Fruit fly (Drosophila melanogaster): ENCODE measurements around the gene CG17572.

CG17572 gene

dm6 chr2L:19104383-19104782 is 30.4 kb upstream of the CG17572 start:
- TF ChIP-seq CG8478 (optimal IDR thresholded peaks at IDR 0.05) (no peak), psq (optimal IDR thresholded peaks at IDR 0.05) (no peak), pan (optimal IDR thresholded peaks at IDR 0.05) (no peak), usp (GFP tag; optimal IDR thresholded peaks at IDR 0.05) (no peak), Dll (optimal IDR thresholded peaks at IDR 0.05) (no peak), EcR (GFP tag; optimal IDR thresholded peaks at IDR 0.05) (no peak)

- no peak for TF ChIP-seq CG8478 (optimal IDR thresholded peaks at IDR 0.05)
Observed at dm6 chr2L:19103176-19103921, 29.4 kb upstream of the CG17572 start.

- no peak for TF ChIP-seq psq (optimal IDR thresholded peaks at IDR 0.05)
- no peak for TF ChIP-seq pan (optimal IDR thresholded peaks at IDR 0.05)
- no peak for TF ChIP-seq EcR (GFP tag; optimal IDR thresholded peaks at IDR 0.05)
- no peak for TF ChIP-seq usp (GFP tag; optimal IDR thresholded peaks at IDR 0.05)
- TF ChIP-seq Dll (optimal IDR thresholded peaks at IDR 0.05): no peak
- TF ChIP-seq CG8478 (optimal IDR thresholded peaks at IDR 0.05): no peak
Observed at dm6 chr2L:19101744-19102143, 27.8 kb upstream of the CG17572 start, which contains the start of the genes CG17344 and CG43731. TSS of gene CG17344 (plus strand) at chr2L:19102044. TSS of gene CG43731 (plus strand) at chr2L:19102044.

dm6 chr2L:19098668-19099067 is 24.7 kb upstream of the CG17572 start:
- TF ChIP-seq Dll (optimal IDR thresholded peaks at IDR 0.05) (no peak), EcR (GFP tag; optimal IDR thresholded peaks at IDR 0.05) (no peak), psq (optimal IDR thresholded peaks at IDR 0.05) (no peak), CG8478 (optimal IDR thresholded peaks at IDR 0.05) (no peak), pan (optimal IDR thresholded peaks at IDR 0.05) (no peak)

- no peak for TF ChIP-seq pan (optimal IDR thresholded peaks at IDR 0.05)
Observed at dm6 chr2L:19097374-19097773, 23.4 kb upstream of the CG17572 start.

dm6 chr2L:19096361-19096760 is 22.4 kb upstream of the CG17572 start:
- TF ChIP-seq usp (GFP tag; optimal IDR thresholded peaks at IDR 0.05) (no peak), CG8478 (optimal IDR thresholded peaks at IDR 0.05) (no peak)

dm6 chr2L:19093868-19094267 is 19.9 kb upstream of the CG17572 start:
- TF ChIP-seq CG8478 (optimal IDR thresholded peaks at IDR 0.05): no peak
- TF ChIP-seq EcR (GFP tag; optimal IDR thresholded peaks at IDR 0.05): no peak
- TF ChIP-seq psq (optimal IDR thresholded peaks at IDR 0.05): no peak
- no peak for TF ChIP-seq pan (optimal IDR thresholded peaks at IDR 0.05)
- no peak for TF ChIP-seq usp (GFP tag; optimal IDR thresholded peaks at IDR 0.05)
- no peak for TF ChIP-seq Dll (optimal IDR thresholded peaks at IDR 0.05)

- TF ChIP-seq CG8478 (optimal IDR thresholded peaks at IDR 0.05) (no peak), EcR (GFP tag; optimal IDR thresholded peaks at IDR 0.05) (no peak)
Observed at dm6 chr2L:19089385-19089784, 15.4 kb upstream of the CG17572 start.

dm6 chr2L:19088895-19089294 is 14.9 kb upstream of the CG17572 start:
- TF ChIP-seq EcR (GFP tag; optimal IDR thresholded peaks at IDR 0.05) (no peak), pan (optimal IDR thresholded peaks at IDR 0.05) (no peak), usp (GFP tag; optimal IDR thresholded peaks at IDR 0.05) (no peak), CG8478 (optimal IDR thresholded peaks at IDR 0.05) (no peak), psq (optimal IDR thresholded peaks at IDR 0.05) (no peak), Dll (optimal IDR thresholded peaks at IDR 0.05) (no peak)

dm6 chr2L:19083320-19083764 is 9.4 kb upstream of the CG17572 start:
- TF ChIP-seq pan (optimal IDR thresholded peaks at IDR 0.05): no peak
- TF ChIP-seq EcR (GFP tag; optimal IDR thresholded peaks at IDR 0.05): no peak
- no peak for TF ChIP-seq psq (optimal IDR thresholded peaks at IDR 0.05)
- no peak for TF ChIP-seq CG8478 (optimal IDR thresholded peaks at IDR 0.05)
- TF ChIP-seq usp (GFP tag; optimal IDR thresholded peaks at IDR 0.05): no peak
- no peak for TF ChIP-seq Dll (optimal IDR thresholded peaks at IDR 0.05)

- no peak for TF ChIP-seq pan (optimal IDR thresholded peaks at IDR 0.05)
- TF ChIP-seq CG8478 (optimal IDR thresholded peaks at IDR 0.05): no peak
- TF ChIP-seq EcR (GFP tag; optimal IDR thresholded peaks at IDR 0.05): no peak
- TF ChIP-seq usp (GFP tag; optimal IDR thresholded peaks at IDR 0.05): no peak
- TF ChIP-seq psq (optimal IDR thresholded peaks at IDR 0.05): no peak
- no peak for TF ChIP-seq Dll (optimal IDR thresholded peaks at IDR 0.05)
Observed at dm6 chr2L:19079742-19080141, 5.8 kb upstream of the CG17572 start.

- TF ChIP-seq Dll (optimal IDR thresholded peaks at IDR 0.05) (no peak), psq (optimal IDR thresholded peaks at IDR 0.05) (no peak), EcR (GFP tag; optimal IDR thresholded peaks at IDR 0.05) (no peak), usp (GFP tag; optimal IDR thresholded peaks at IDR 0.05) (no peak), pan (optimal IDR thresholded peaks at IDR 0.05) (no peak), CG8478 (optimal IDR thresholded peaks at IDR 0.05) (no peak)
Observed at dm6 chr2L:19078928-19079327, 5.0 kb upstream of the CG17572 start, which contains the start of gene CG10700. TSS of gene CG10700 (minus strand) at chr2L:19079028.

dm6 chr2L:19071713-19072112 is 2.2 kb downstream of the CG17572 start:
- no peak for TF ChIP-seq EcR (GFP tag; optimal IDR thresholded peaks at IDR 0.05)
- TF ChIP-seq CG8478 (optimal IDR thresholded peaks at IDR 0.05): no peak
- TF ChIP-seq usp (GFP tag; optimal IDR thresholded peaks at IDR 0.05): no peak
- TF ChIP-seq pan (optimal IDR thresholded peaks at IDR 0.05): no peak
- TF ChIP-seq Dll (optimal IDR thresholded peaks at IDR 0.05): no peak
- TF ChIP-seq psq (optimal IDR thresholded peaks at IDR 0.05): no peak
